Worm (Caenorhabditis elegans) whole organism, L4 larva: Measurements from ENCODE around the gene hda-4.

ENCODE experiments used
- F26F4.8 ChIP-seq: fragments of 200-800 bp; sonication (Bioruptor generic); conservative IDR thresholded peaks from 2 replicates; pipeline ENCODE4 v1.3.6; 2022; ENCODE audit warnings: missing genetic modification characterization, missing compliant biosample characterization
- F44E2.7 ChIP-seq: fragments of 200-800 bp; sonication (Bioruptor generic); IDR thresholded peaks from 2 replicates; pipeline ENCODE4 v2.1.2; 2022; ENCODE audit warnings: missing genetic modification characterization, missing compliant biosample characterization
- F49E8.2 ChIP-seq: sonication (generic microtip); optimal IDR thresholded peaks from 2 replicates; lab custom pipeline; 2016; ENCODE audit warnings: missing compliant biosample characterization, mild to moderate bottlenecking, missing genetic modification characterization, borderline replicate concordance
- T20F7.1 ChIP-seq: fragments of 200-800 bp; sonication (Bioruptor generic); optimal IDR thresholded peaks from 2 replicates; lab custom pipeline; 2018; ENCODE audit warnings: mild to moderate bottlenecking, missing genetic modification characterization, missing compliant biosample characterization
- Y105C5A.15 ChIP-seq: fragments of 200-800 bp; sonication (Bioruptor generic); IDR thresholded peaks from 2 replicates; pipeline ENCODE4 v1.3.6; 2022; ENCODE audit warnings: missing genetic modification characterization, missing compliant biosample characterization
- Y48G9A.11 ChIP-seq: fragments of 200-800 bp; sonication (Bioruptor generic); IDR thresholded peaks from 2 replicates; pipeline ENCODE4 v1.3.6; 2022; ENCODE audit warnings: missing genetic modification reagents, missing genetic modification characterization, missing compliant biosample characterization
- Y5F2A.4 ChIP-seq: fragments of 200-800 bp; sonication (Bioruptor generic); optimal IDR thresholded peaks from 2 replicates; lab custom pipeline; 2018; ENCODE audit warnings: mild to moderate bottlenecking, missing genetic modification characterization, missing compliant biosample characterization
- aha-1 ChIP-seq: fragments of 150-350 bp; peaks from one replicate; lab custom pipeline; 2014; ENCODE audit warnings: missing biosample characterization, missing genetic modification characterization
- aly-2 ChIP-seq: sonication (generic microtip); optimal IDR thresholded peaks from 2 replicates; lab custom pipeline; 2018; ENCODE audit warnings: missing biosample characterization, missing genetic modification characterization
- ama-1 ChIP-seq: fragments of 150-350 bp; optimal IDR thresholded peaks from 2 replicates; lab custom pipeline; 2014; ENCODE audit warnings: inconsistent platforms, mixed read lengths
- attf-4 ChIP-seq: sonication (generic microtip); optimal IDR thresholded peaks from 3 replicates; lab custom pipeline; 2017; ENCODE audit warnings: missing biosample characterization, missing genetic modification characterization
- ceh-20 ChIP-seq: fragments of 200-800 bp; sonication (Bioruptor generic); IDR thresholded peaks from 2 replicates; pipeline ENCODE4 v1.3.6; 2022; ENCODE audit warnings: missing genetic modification reagents, missing genetic modification characterization, missing compliant biosample characterization
- ceh-28 ChIP-seq: fragments of 150-350 bp; optimal IDR thresholded peaks from 2 replicates; lab custom pipeline; 2014; ENCODE audit warnings: missing biosample characterization, missing genetic modification reagents, missing genetic modification characterization
- ceh-44 ChIP-seq: fragments of 200-800 bp; sonication (Bioruptor generic); IDR thresholded peaks from 2 replicates; pipeline ENCODE4 v1.3.6; 2022; ENCODE audit warnings: missing genetic modification reagents, missing genetic modification characterization, missing compliant biosample characterization
- ceh-62 ChIP-seq: sonication (generic microtip); optimal IDR thresholded peaks from 2 replicates; lab custom pipeline; 2017; ENCODE audit warnings: missing biosample characterization, missing genetic modification characterization
- ceh-82 ChIP-seq: sonication (generic microtip); optimal IDR thresholded peaks from 2 replicates; lab custom pipeline; 2017; ENCODE audit warnings: missing biosample characterization, missing genetic modification characterization
- ces-1 ChIP-seq: fragments of 150-350 bp; sonication (generic microtip); optimal IDR thresholded peaks from 4 replicates; lab custom pipeline; 2014; ENCODE audit warnings: missing biosample characterization, missing genetic modification reagents, missing genetic modification characterization
- ctbp-1 ChIP-seq: fragments of 200-800 bp; sonication (Bioruptor generic); IDR thresholded peaks from 2 replicates; pipeline ENCODE4 v1.3.6; 2022; ENCODE audit warnings: missing genetic modification reagents, missing genetic modification characterization, missing compliant biosample characterization
- daf-12 ChIP-seq: fragments of 150-350 bp; optimal IDR thresholded peaks from 2 replicates; lab custom pipeline; 2014; ENCODE audit warnings: missing biosample characterization, missing genetic modification reagents, missing genetic modification characterization
- daf-8 ChIP-seq: fragments of 200-800 bp; sonication (Bioruptor generic); IDR thresholded peaks from 2 replicates; pipeline ENCODE4 v1.3.6; 2022; ENCODE audit warnings: missing genetic modification characterization, missing compliant biosample characterization
- dmd-8 ChIP-seq: fragments of 200-800 bp; sonication (Bioruptor generic); IDR thresholded peaks from 2 replicates; pipeline ENCODE4 v1.3.6; 2022; ENCODE audit warnings: missing genetic modification characterization, missing compliant biosample characterization
- dmd-9 ChIP-seq: fragments of 200-800 bp; sonication (Bioruptor generic); IDR thresholded peaks from 2 replicates; pipeline ENCODE4 v1.3.6; 2022; ENCODE audit warnings: missing genetic modification reagents, missing genetic modification characterization, missing compliant biosample characterization
- dve-1 ChIP-seq: sonication (generic microtip); optimal IDR thresholded peaks from 2 replicates; lab custom pipeline; 2017; ENCODE audit warnings: antibody characterized with exemption, mild to moderate bottlenecking, missing genetic modification characterization, missing compliant biosample characterization; ENCODE audit not compliant: insufficient read depth
- fkh-10 ChIP-seq: fragments of 150-350 bp; optimal IDR thresholded peaks from 2 replicates; lab custom pipeline; 2014; ENCODE audit warnings: missing biosample characterization, missing genetic modification reagents, missing genetic modification characterization
- hlh-11 ChIP-seq: fragments of 200-800 bp; sonication (Bioruptor generic); optimal IDR thresholded peaks from 2 replicates; lab custom pipeline; 2018; ENCODE audit warnings: mild to moderate bottlenecking, missing genetic modification characterization, missing compliant biosample characterization
- hmg-1.1 ChIP-seq: fragments of 200-800 bp; sonication (Bioruptor generic); IDR thresholded peaks from 2 replicates; pipeline ENCODE4 v1.3.6; 2022; ENCODE audit warnings: missing genetic modification reagents, missing genetic modification characterization, missing compliant biosample characterization
- lin-13 ChIP-seq: fragments of 150-350 bp; optimal IDR thresholded peaks from 2 replicates; lab custom pipeline; 2014; ENCODE audit warnings: missing biosample characterization, missing genetic modification reagents, missing genetic modification characterization
- lin-29 ChIP-seq: fragments of 200-800 bp; sonication (Bioruptor generic); IDR thresholded peaks from 2 replicates; pipeline ENCODE4 v1.3.6; 2022; ENCODE audit warnings: missing genetic modification reagents, missing genetic modification characterization, missing compliant biosample characterization
- lin-38 ChIP-seq: fragments of 200-800 bp; sonication (Bioruptor generic); IDR thresholded peaks from 2 replicates; pipeline ENCODE4 v1.3.6; 2022; ENCODE audit warnings: missing genetic modification reagents, missing genetic modification characterization, missing compliant biosample characterization
- lin-39 ChIP-seq: fragments of 150-350 bp; optimal IDR thresholded peaks from 2 replicates; lab custom pipeline; 2014; ENCODE audit warnings: missing biosample characterization, missing genetic modification reagents, missing genetic modification characterization
- lir-3 ChIP-seq: sonication (generic microtip); optimal IDR thresholded peaks from 2 replicates; lab custom pipeline; 2016; ENCODE audit warnings: mild to moderate bottlenecking, missing genetic modification characterization, missing compliant biosample characterization
- mdt-29 ChIP-seq: fragments of 200-800 bp; sonication (Bioruptor generic); IDR thresholded peaks from 2 replicates; pipeline ENCODE4 v1.3.6; 2022; ENCODE audit warnings: missing genetic modification reagents, missing genetic modification characterization, missing compliant biosample characterization
- mxl-2 ChIP-seq: fragments of 200-800 bp; sonication (Bioruptor generic); conservative IDR thresholded peaks from 2 replicates; pipeline ENCODE4 v1.3.6; 2022; ENCODE audit warnings: missing genetic modification reagents, missing genetic modification characterization, missing compliant biosample characterization
- nhr-10 ChIP-seq: fragments of 150-350 bp; optimal IDR thresholded peaks from 2 replicates; lab custom pipeline; 2014; ENCODE audit warnings: missing biosample characterization, missing genetic modification characterization
- nhr-102 ChIP-seq: sonication (generic microtip); optimal IDR thresholded peaks from 2 replicates; lab custom pipeline; 2016; ENCODE audit warnings: mild to moderate bottlenecking, missing genetic modification characterization, moderate library complexity, missing compliant biosample characterization
- nhr-237 ChIP-seq: sonication (generic microtip); optimal IDR thresholded peaks from 2 replicates; lab custom pipeline; 2017; ENCODE audit warnings: missing biosample characterization, missing genetic modification characterization
- nhr-42 ChIP-seq: fragments of 200-800 bp; sonication (Bioruptor generic); IDR thresholded peaks from 2 replicates; pipeline ENCODE4 v1.3.6; 2022; ENCODE audit warnings: missing genetic modification characterization, missing compliant biosample characterization
- nhr-48 ChIP-seq: sonication (generic microtip); optimal IDR thresholded peaks from 2 replicates; lab custom pipeline; 2016; ENCODE audit warnings: mild to moderate bottlenecking, missing genetic modification characterization, missing compliant biosample characterization
- nhr-76 ChIP-seq: fragments of 150-350 bp; optimal IDR thresholded peaks from 2 replicates; lab custom pipeline; 2014; ENCODE audit warnings: missing biosample characterization, missing genetic modification characterization
- pha-4 ChIP-seq, 2 experiments: fragments of 150-350 bp in 1 of 2; fragments of 200-800 bp in 1 of 2; sonication (Bioruptor generic) in 1 of 2; IDR thresholded peaks in 1 of 2; optimal IDR thresholded peaks in 1 of 2; 2 replicates each; pipeline versions ENCODE4 v1.3.6 to Lab custom; 2014 to 2022; ENCODE audit warnings: missing genetic modification characterization in 2 of 2, missing genetic modification reagents in 2 of 2, missing biosample characterization in 1 of 2, missing compliant biosample characterization in 1 of 2
- php-3 ChIP-seq: fragments of 200-800 bp; sonication (Bioruptor generic); IDR thresholded peaks from 2 replicates; pipeline ENCODE4 v1.3.6; 2022; ENCODE audit warnings: missing genetic modification reagents, missing genetic modification characterization, missing compliant biosample characterization
- rbr-2 ChIP-seq: sonication (generic microtip); optimal IDR thresholded peaks from 2 replicates; lab custom pipeline; 2016; ENCODE audit warnings: missing genotype, missing genetic modification characterization, missing compliant biosample characterization
- saeg-2 ChIP-seq: fragments of 200-800 bp; sonication (Bioruptor generic); IDR thresholded peaks from 2 replicates; pipeline ENCODE4 v1.3.6; 2022; ENCODE audit warnings: missing genetic modification reagents, missing genetic modification characterization, missing compliant biosample characterization
- set-16 ChIP-seq: fragments of 200-800 bp; sonication (Bioruptor generic); IDR thresholded peaks from 2 replicates; pipeline ENCODE4 v1.3.6; 2022; ENCODE audit warnings: missing genetic modification reagents, missing genetic modification characterization, missing compliant biosample characterization
- unc-39 ChIP-seq: sonication (generic microtip); optimal IDR thresholded peaks from 2 replicates; lab custom pipeline; 2017; ENCODE audit warnings: missing biosample characterization, missing genetic modification characterization
- vab-7 ChIP-seq: fragments of 200-800 bp; sonication (Bioruptor generic); IDR thresholded peaks from 2 replicates; pipeline ENCODE4 v1.3.6; 2022; ENCODE audit warnings: missing genetic modification reagents, missing genetic modification characterization, missing compliant biosample characterization
- zfp-2 ChIP-seq: sonication (generic microtip); optimal IDR thresholded peaks from 2 replicates; lab custom pipeline; 2016; ENCODE audit warnings: mild to moderate bottlenecking, missing genetic modification characterization, missing compliant biosample characterization
- zip-2 ChIP-seq: fragments of 150-350 bp; optimal IDR thresholded peaks from 2 replicates; lab custom pipeline; 2014; ENCODE audit warnings: missing biosample characterization, missing genetic modification characterization
- ztf-11 ChIP-seq: fragments of 150-350 bp; optimal IDR thresholded peaks from 2 replicates; lab custom pipeline; 2014; ENCODE audit warnings: missing biosample characterization, missing genetic modification characterization

Gene hda-4

DNA sequence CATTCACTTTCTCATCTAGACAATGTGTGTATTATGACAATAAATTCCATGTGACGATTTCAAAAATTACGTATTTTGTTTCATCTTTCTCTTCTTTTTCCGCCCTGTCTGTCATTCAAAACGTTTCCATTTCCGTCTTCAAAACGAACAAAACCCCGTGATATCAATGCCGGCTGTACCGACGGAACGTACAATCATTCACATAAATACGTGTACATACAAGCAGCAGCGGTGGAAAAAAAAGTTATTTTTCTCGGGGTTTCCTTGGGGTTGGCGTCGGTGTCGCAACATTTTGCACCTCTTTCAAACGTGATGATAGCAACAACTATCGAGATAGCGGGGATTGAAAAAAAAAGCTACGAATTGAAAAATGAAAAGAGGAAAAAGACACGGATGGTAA, 4.4 kb upstream of the hda-4 start (continued):
- TF ChIP-seq hlh-11 (tag; lab: Kevin White, UChicago) = peak; percentile 85
- TF ChIP-seq, all 104 proteins: peak for 19

DNA sequence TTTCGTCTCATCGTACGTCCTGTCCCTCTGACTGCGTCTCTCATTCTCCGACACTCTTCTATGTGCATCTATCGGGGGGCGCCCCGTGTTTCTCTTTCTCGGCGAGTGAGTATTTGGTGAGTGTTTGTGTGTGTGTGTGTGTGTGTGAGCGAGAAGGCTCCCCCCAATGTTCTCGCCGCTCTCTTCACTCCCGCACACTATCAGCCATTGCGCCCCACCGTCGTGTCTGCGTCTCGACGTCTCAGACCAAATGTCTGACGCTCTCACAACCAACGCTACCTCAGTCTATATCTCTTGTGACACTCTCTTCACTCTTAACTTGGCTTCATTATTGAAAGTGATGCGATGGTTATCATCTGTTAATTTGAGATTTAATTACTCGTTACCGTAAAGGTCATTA, 2.5 kb upstream of the hda-4 start:
- no peak for TF ChIP-seq nhr-237 (tag; lab: Kevin White, UChicago)
- no peak for TF ChIP-seq Y105C5A.15 (GFP tag; lab: Robert Waterston, UW)
- TF ChIP-seq fkh-10 (GFP tag; lab: Kevin White, UChicago) = peak; percentile 84
- TF ChIP-seq set-16 (GFP tag; lab: Robert Waterston, UW) = peak; percentile 84
- peak; percentile 56; the same call in 1 of the 2 replicates for TF ChIP-seq ceh-44 (GFP tag; lab: Robert Waterston, UW)
- no peak for TF ChIP-seq ceh-62 (tag; lab: Kevin White, UChicago)
- no peak for TF ChIP-seq F49E8.2
- TF ChIP-seq ctbp-1 (GFP tag; lab: Robert Waterston, UW) = peak; percentile 93
- no peak for TF ChIP-seq aly-2
- peak; percentile 52; the same call in 1 of the 2 replicates for TF ChIP-seq php-3 (GFP tag; lab: Robert Waterston, UW)
- TF ChIP-seq hlh-11 (tag; lab: Kevin White, UChicago) = peak; percentile 99
- no peak for TF ChIP-seq F26F4.8
- no peak for TF ChIP-seq daf-12 (tag; lab: Kevin White, UChicago)
- no peak for TF ChIP-seq lin-29
- TF ChIP-seq nhr-10 (tag; lab: Kevin White, UChicago) = peak; percentile 76
- TF ChIP-seq daf-8 = no peak
- 0 out of 2 replicates have a peak, but pooled peaks have one; percentile 9 for TF ChIP-seq Y48G9A.11
- TF ChIP-seq ceh-82 (tag; lab: Kevin White, UChicago) = no peak
- peak; percentile 9 for TF ChIP-seq attf-4 (tag; lab: Kevin White, UChicago)
- TF ChIP-seq rbr-2 (tag; lab: Kevin White, UChicago) = peak; percentile 94
- no peak for TF ChIP-seq ces-1 (GFP tag; lab: Kevin White, UChicago)
- peak; percentile 73; the same call in 1 of the 2 replicates for TF ChIP-seq vab-7 (GFP tag; lab: Robert Waterston, UW)
- no peak for TF ChIP-seq lir-3
- peak; percentile 100 for TF ChIP-seq aha-1 (tag; lab: Kevin White, UChicago)
- TF ChIP-seq nhr-102 (tag; lab: Kevin White, UChicago) = peak; percentile 74
- peak; percentile 92 for TF ChIP-seq ceh-20 (GFP tag; lab: Robert Waterston, UW)
- TF ChIP-seq ceh-28 = peak; percentile 62
- TF ChIP-seq ama-1 (lab: Kevin White, UChicago) = peak; percentile 5
- TF ChIP-seq lin-38 = peak; percentile 59
- TF ChIP-seq lin-13 (GFP tag; lab: Kevin White, UChicago) = peak; percentile 63
- TF ChIP-seq zip-2 (tag; lab: Kevin White, UChicago) = no peak
- TF ChIP-seq unc-39 = no peak
- peak; percentile 45; the same call in 1 of the 2 replicates for TF ChIP-seq nhr-42
- TF ChIP-seq nhr-48 = peak; percentile 90
- 0 out of 2 replicates have a peak, but pooled peaks have one; percentile 49 for TF ChIP-seq dmd-8 (GFP tag; lab: Robert Waterston, UW)
- no peak for TF ChIP-seq nhr-76 (tag; lab: Kevin White, UChicago)
- peak; percentile 28 for TF ChIP-seq zfp-2
- TF ChIP-seq dmd-9 (GFP tag; lab: Robert Waterston, UW) = peak; percentile 57; the same call in 1 of the 2 replicates
- peak; percentile 77 for TF ChIP-seq T20F7.1 (GFP tag; lab: Kevin White, UChicago)
- no peak for TF ChIP-seq Y5F2A.4 (GFP tag; lab: Kevin White, UChicago)
- peak; percentile 64 for TF ChIP-seq mdt-29
- TF ChIP-seq hmg-1.1 = peak; percentile 98
- peak; percentile 80; the same call in 1 of the 2 replicates for TF ChIP-seq saeg-2 (GFP tag; lab: Robert Waterston, UW)
- no peak for TF ChIP-seq ztf-11
- TF ChIP-seq dve-1 (tag; lab: Kevin White, UChicago) = peak; percentile 96
- no peak for TF ChIP-seq F44E2.7 (GFP tag; lab: Robert Waterston, UW)
- 0 out of 2 replicates have a peak, but pooled peaks have one; percentile 30 for TF ChIP-seq mxl-2 (GFP tag; lab: Robert Waterston, UW)
- TF ChIP-seq lin-39 (tag; lab: Kevin White, UChicago) = no peak
- TF ChIP-seq pha-4 (GFP tag; IDR thresholded peaks at IDR 0.05; lab: Robert Waterston, UW) = peak; percentile 63
- TF ChIP-seq pha-4 (tag; optimal IDR thresholded peaks at IDR 0.05; lab: Kevin White, UChicago) = peak; percentile 36
